Worm (Caenorhabditis elegans): ENCODE results near the gene zfp-2.
A peak's percentile ranks its signal among the peaks of the same experiment; 100 is the strongest.

The zfp-2 gene

ce11 chrII:9566045-9566444 lies 8.6 kb downstream of the zfp-2 start (continued):
- TF ChIP-seq lin-35 (GFP tag; optimal IDR thresholded peaks at IDR 0.05) (peak in 1 of 3 experiments; percentile 3), F39B2.1 (GFP tag; IDR thresholded peaks at IDR 0.05) (no peak), rpc-1 (optimal IDR thresholded peaks at IDR 0.05) (peak; percentile 83), rpc-1 (tag; optimal IDR thresholded peaks at IDR 0.05) (peak; percentile 95)

ce11 chrII:9573412-9573811 lies 16.0 kb downstream of the zfp-2 start:
- TF ChIP-seq nhr-179 (tag; optimal IDR thresholded peaks at IDR 0.05) (no peak), sea-2 (GFP tag; IDR thresholded peaks at IDR 0.05) (no peak), madf-3 (GFP tag; IDR thresholded peaks at IDR 0.05) (no peak), somi-1 (GFP tag; optimal IDR thresholded peaks at IDR 0.05) (no peak), B0019.2 (GFP tag; conservative IDR thresholded peaks at IDR 0.05) (no peak), ceh-79 (tag; optimal IDR thresholded peaks at IDR 0.05) (no peak), lag-1 (GFP tag; IDR thresholded peaks at IDR 0.05) (no peak), rcor-1 (GFP tag; IDR thresholded peaks at IDR 0.05) (no peak), Y56A3A.18 (GFP tag; IDR thresholded peaks at IDR 0.05) (no peak)

DNA sequence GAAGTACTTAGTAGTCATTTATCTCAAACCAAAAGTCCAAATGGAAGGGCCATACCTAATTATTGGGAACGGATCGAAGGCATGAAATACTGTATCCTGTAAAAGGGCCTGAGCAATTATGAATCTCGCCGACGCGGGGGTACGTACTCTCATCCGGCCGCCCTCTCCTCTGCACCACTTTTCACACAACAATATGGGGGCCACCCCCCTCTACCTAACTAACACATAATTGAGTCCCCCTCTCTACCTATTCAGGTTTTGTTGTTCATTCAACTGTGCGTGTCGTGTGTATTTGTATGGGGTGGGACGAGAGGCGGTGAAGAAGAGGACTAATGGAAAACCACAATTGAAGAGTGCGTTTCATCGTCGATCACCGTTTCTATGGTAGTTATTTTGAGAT lies 17.0 kb downstream of the zfp-2 start:
- TF ChIP-seq Y79H2A.3 (GFP tag; conservative IDR thresholded peaks at IDR 0.05) (no peak), die-1 (tag; optimal IDR thresholded peaks at IDR 0.05) (no peak), tbx-9 (tag; optimal IDR thresholded peaks at IDR 0.05; ENCODE audit: borderline replicate concordance) (no peak), egl-18 (GFP tag; IDR thresholded peaks at IDR 0.05) (0 out of 2 replicates have a peak, but pooled peaks have one; percentile 27), madf-8 (GFP tag; conservative IDR thresholded peaks at IDR 0.05) (no peak), ceh-27 (GFP tag; optimal IDR thresholded peaks at IDR 0.05) (peak; percentile 14), dpl-1 (GFP tag; optimal IDR thresholded peaks at IDR 0.05) (no peak), ama-1 (optimal IDR thresholded peaks at IDR 0.05) (no peak), ama-1 (GFP tag; optimal IDR thresholded peaks at IDR 0.05) (no peak), madf-10 (tag; optimal IDR thresholded peaks at IDR 0.05) (no peak), zim-3 (tag; optimal IDR thresholded peaks at IDR 0.05) (no peak), mel-28 (tag; optimal IDR thresholded peaks at IDR 0.05; ENCODE audit: borderline replicate concordance) (no peak), egl-44 (GFP tag; IDR thresholded peaks at IDR 0.05) (no peak), zfh-2 (GFP tag; conservative IDR thresholded peaks at IDR 0.05) (0 out of 2 replicates have a peak, but pooled peaks have one; percentile 16), hmg-1.2 (GFP tag; IDR thresholded peaks at IDR 0.05) (no peak), attf-5 (GFP tag; optimal IDR thresholded peaks at IDR 0.05) (no peak), efl-1 (GFP tag; optimal IDR thresholded peaks at IDR 0.05) (no peak), chd-7 (tag; optimal IDR thresholded peaks at IDR 0.05) (peak; percentile 13), unc-130 (GFP tag; optimal IDR thresholded peaks at IDR 0.05) (no peak), ZK185.1 (tag; optimal IDR thresholded peaks at IDR 0.05; ENCODE audit: poor library complexity, severe bottlenecking) (no peak)

DNA sequence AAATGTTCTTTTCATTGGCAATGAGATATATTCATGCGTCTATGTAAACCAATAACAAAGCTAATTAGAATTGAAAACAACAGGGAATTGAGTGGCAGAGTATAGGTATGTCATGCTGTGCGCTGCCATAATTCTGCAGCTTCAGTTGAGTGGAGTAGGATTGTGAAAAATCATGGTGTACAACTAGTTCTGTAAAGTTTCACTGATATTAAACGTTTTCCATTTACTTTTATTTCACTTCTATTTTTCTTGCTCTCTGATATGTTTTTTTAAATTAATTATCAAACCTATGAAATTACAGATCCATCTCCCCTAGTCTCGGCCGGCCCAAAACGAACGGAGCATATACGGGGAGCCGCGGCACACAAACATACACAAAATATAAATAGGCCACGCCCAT lies 18.2 kb downstream of the zfp-2 start, which contains the start of gene exc-7:
TSS of gene exc-7 (plus strand) at position 301 of the 400 bp plus-strand sequence.
- TF ChIP-seq cebp-1 (GFP tag; IDR thresholded peaks at IDR 0.05) (no peak), cebp-1 (tag; optimal IDR thresholded peaks at IDR 0.05) (no peak), repo-1 (tag; optimal IDR thresholded peaks at IDR 0.05) (no peak), him-1 (tag; optimal IDR thresholded peaks at IDR 0.05) (no peak), F55B11.4 (tag; optimal IDR thresholded peaks at IDR 0.05; ENCODE audit: borderline replicate concordance, insufficient read depth) (no peak), snpc-1.1 (tag; optimal IDR thresholded peaks at IDR 0.05; ENCODE audit: insufficient read depth) (no peak), unc-62 (GFP tag; optimal IDR thresholded peaks at IDR 0.05) (no peak), K11D2.4 (GFP tag; IDR thresholded peaks at IDR 0.05) (no peak), nfyb-1 (GFP tag; IDR thresholded peaks at IDR 0.05) (no peak), B0035.1 (tag; optimal IDR thresholded peaks at IDR 0.05) (no peak), Y53G8AR.9 (GFP tag; conservative IDR thresholded peaks at IDR 0.05) (no peak), bed-2 (GFP tag; IDR thresholded peaks at IDR 0.05) (no peak), sdz-38 (tag; optimal IDR thresholded peaks at IDR 0.05) (no peak), fkh-3 (tag; optimal IDR thresholded peaks at IDR 0.05) (no peak), gei-17 (GFP tag; optimal IDR thresholded peaks at IDR 0.05) (no peak), dpff-1 (tag; optimal IDR thresholded peaks at IDR 0.05) (no peak)
